Fruit fly (Drosophila melanogaster) whole organism, adult: Measurements from ENCODE around the gene CG44008.
A peak's percentile ranks its signal among the peaks of the same experiment; 100 is the strongest.

Experiments used
- CG11617 ChIP-seq: fragments of 200-800 bp; sonication (Bioruptor generic); optimal IDR thresholded peaks from 2 replicates; lab custom pipeline; 2017; ENCODE audit warnings: mild to moderate bottlenecking, missing biosample characterization, missing genetic modification reagents, missing genetic modification characterization
- CG12768 ChIP-seq: fragments of 200-800 bp; sonication (Bioruptor generic); optimal IDR thresholded peaks from 2 replicates; lab custom pipeline; 2017; ENCODE audit warnings: missing biosample characterization, missing genetic modification characterization, mild to moderate bottlenecking, moderate library complexity, missing genetic modification reagents
- CG14711 ChIP-seq: fragments of 200-800 bp; sonication (Bioruptor generic); optimal IDR thresholded peaks from 2 replicates; lab custom pipeline; 2018; ENCODE audit warnings: missing biosample characterization, mild to moderate bottlenecking, missing genetic modification characterization, moderate library complexity
- CG1620 ChIP-seq: fragments of 200-800 bp; sonication (Bioruptor generic); optimal IDR thresholded peaks from 2 replicates; lab custom pipeline; 2016; ENCODE audit warnings: missing biosample characterization, missing genetic modification characterization
- CG33017 ChIP-seq: fragments of 200-800 bp; sonication (Bioruptor generic); optimal IDR thresholded peaks from 2 replicates; lab custom pipeline; 2018; ENCODE audit warnings: missing biosample characterization, mild to moderate bottlenecking, missing genetic modification characterization, moderate library complexity
- CG5204 ChIP-seq: fragments of 200-800 bp; sonication (Bioruptor generic); optimal IDR thresholded peaks from 2 replicates; lab custom pipeline; 2016; ENCODE audit warnings: missing biosample characterization, missing genetic modification characterization
- CG7045 ChIP-seq: fragments of 200-800 bp; sonication (Bioruptor generic); optimal IDR thresholded peaks from 2 replicates; lab custom pipeline; 2017; ENCODE audit warnings: missing biosample characterization, mild to moderate bottlenecking, missing genetic modification characterization
- CG7101 ChIP-seq: fragments of 200-800 bp; sonication (Bioruptor generic); optimal IDR thresholded peaks from 2 replicates; lab custom pipeline; 2018; ENCODE audit warnings: missing biosample characterization, mild to moderate bottlenecking, missing genetic modification characterization, moderate library complexity
- Clk ChIP-seq: fragments of 200-800 bp; sonication (Bioruptor generic); optimal IDR thresholded peaks from 2 replicates; lab custom pipeline; 2017; ENCODE audit warnings: missing biosample characterization, missing genetic modification characterization
- Crg-1 ChIP-seq: fragments of 200-800 bp; sonication (Bioruptor generic); optimal IDR thresholded peaks from 2 replicates; lab custom pipeline; 2016; ENCODE audit warnings: missing biosample characterization, missing genetic modification characterization
- Hr96 ChIP-seq: fragments of 200-800 bp; sonication (Bioruptor generic); optimal IDR thresholded peaks from 2 replicates; lab custom pipeline; 2016; ENCODE audit warnings: missing biosample characterization, missing genetic modification characterization
- Mnt ChIP-seq: fragments of 200-800 bp; sonication (Bioruptor generic); optimal IDR thresholded peaks from 2 replicates; lab custom pipeline; 2016; ENCODE audit warnings: missing biosample characterization, mild to moderate bottlenecking, missing genetic modification characterization
- bab1 ChIP-seq: fragments of 200-800 bp; sonication (Bioruptor generic); optimal IDR thresholded peaks from 3 replicates; lab custom pipeline; 2019; ENCODE audit warnings: missing biosample characterization, mild to moderate bottlenecking, missing genetic modification characterization, moderate library complexity
- cic ChIP-seq: fragments of 200-800 bp; sonication (Bioruptor generic); optimal IDR thresholded peaks from 2 replicates; lab custom pipeline; 2017; ENCODE audit warnings: missing biosample characterization, mild to moderate bottlenecking, missing genetic modification characterization, moderate library complexity
- cnc ChIP-seq, 2 experiments: fragments of >200 bp; optimal IDR thresholded peaks; 2 replicates each; lab custom pipeline; 2017
- kay ChIP-seq: fragments of 200-800 bp; sonication (Bioruptor generic); peaks from one replicate; lab custom pipeline; 2016; ENCODE audit warnings: missing biosample characterization, missing genetic modification characterization, borderline replicate concordance
- ovo ChIP-seq: fragments of 200-800 bp; sonication (Bioruptor generic); optimal IDR thresholded peaks from 2 replicates; lab custom pipeline; 2016; ENCODE audit warnings: missing biosample characterization, missing genetic modification characterization
- pad ChIP-seq: fragments of 200-800 bp; sonication (Bioruptor generic); optimal IDR thresholded peaks from 3 replicates; lab custom pipeline; 2017; ENCODE audit warnings: missing biosample characterization, missing genetic modification characterization, mild to moderate bottlenecking, moderate library complexity, missing genetic modification reagents
- tj ChIP-seq: fragments of 200-800 bp; sonication (Bioruptor generic); optimal IDR thresholded peaks from 3 replicates; lab custom pipeline; 2017; ENCODE audit warnings: missing biosample characterization, mild to moderate bottlenecking, missing genetic modification characterization, moderate library complexity
- toe ChIP-seq: fragments of 200-800 bp; sonication (Bioruptor generic); optimal IDR thresholded peaks from 2 replicates; lab custom pipeline; 2016; ENCODE audit warnings: missing biosample characterization, missing genetic modification characterization

Gene CG44008

DNA sequence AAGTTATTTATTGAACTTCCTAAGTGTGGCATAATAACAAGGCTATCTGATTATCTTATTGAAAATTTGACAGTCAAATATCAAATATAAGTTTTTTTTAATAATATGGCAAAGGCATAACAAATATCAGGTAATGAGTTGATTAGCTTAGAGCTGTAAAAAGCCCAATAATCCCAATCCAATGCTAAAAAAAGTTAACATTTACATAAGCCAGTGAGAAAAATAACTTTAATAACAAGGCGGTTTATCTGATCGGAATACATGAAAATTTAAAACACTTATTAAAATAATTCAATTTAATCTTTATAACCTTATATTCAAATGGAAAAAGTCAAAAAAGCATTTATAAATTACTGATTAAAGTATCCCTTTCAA, 33.9 kb downstream of the CG44008 start:
- no peak for TF ChIP-seq ovo
- TF ChIP-seq toe (GFP tag; lab: Kevin White, UChicago): peak; percentile 32

DNA sequence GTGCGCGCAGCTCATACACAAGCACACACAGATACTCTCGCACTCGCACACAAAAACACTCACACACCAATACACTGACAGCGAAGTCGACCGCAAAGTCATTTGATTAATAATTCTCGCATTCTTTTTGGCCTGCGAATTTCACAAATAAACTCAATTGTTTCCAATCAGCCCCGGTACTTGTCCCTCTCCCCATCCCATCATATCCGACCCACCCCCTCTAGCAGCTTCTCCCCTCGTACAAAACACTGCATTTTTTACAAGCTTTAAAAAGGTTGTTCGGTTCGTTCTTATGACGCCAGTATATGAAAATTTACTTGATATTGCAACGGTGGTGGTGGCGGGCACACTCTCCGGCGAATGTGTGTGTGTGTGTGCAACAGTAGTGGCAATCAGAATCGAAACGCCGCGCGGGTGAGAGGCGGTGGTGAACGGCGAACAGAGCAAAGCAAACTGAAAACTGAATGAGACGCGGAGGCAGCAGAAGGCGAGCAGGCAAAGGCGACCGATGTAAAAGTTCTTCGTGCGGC, 34.5 kb downstream of the CG44008 start:
- TF ChIP-seq ovo: peak; percentile 49
- TF ChIP-seq tj: peak; percentile 44
- TF ChIP-seq Clk (GFP tag; lab: Kevin White, UChicago): peak; percentile 35
- TF ChIP-seq toe (GFP tag; lab: Kevin White, UChicago): no peak
- peak; percentile 49 for TF ChIP-seq CG12768 (GFP tag; lab: Kevin White, UChicago)
- TF ChIP-seq CG14711 (tag; lab: Kevin White, UChicago): peak; percentile 5
- TF ChIP-seq pad (GFP tag; lab: Kevin White, UChicago): peak; percentile 62
- no peak for TF ChIP-seq CG1620 (GFP tag; lab: Kevin White, UChicago)
- no peak for TF ChIP-seq CG5204
- peak; percentile 22 for TF ChIP-seq bab1 (GFP tag; lab: Kevin White, UChicago)
- TF ChIP-seq Hr96 (GFP tag; lab: Kevin White, UChicago): peak; percentile 43
- TF ChIP-seq Mnt: peak; percentile 56
- peak; percentile 23 for TF ChIP-seq CG11617
- TF ChIP-seq cnc (optimal IDR thresholded peaks at IDR 0.05; lab: Kevin White, UChicago): no peak
- TF ChIP-seq Crg-1 (GFP tag; lab: Kevin White, UChicago): no peak
- TF ChIP-seq CG7045 (GFP tag; lab: Kevin White, UChicago): no peak
- peak; percentile 15 for TF ChIP-seq CG33017
- TF ChIP-seq cic (GFP tag; lab: Kevin White, UChicago): peak; percentile 96
- TF ChIP-seq kay: peak; percentile 15
- TF ChIP-seq CG7101: peak; percentile 28

DNA sequence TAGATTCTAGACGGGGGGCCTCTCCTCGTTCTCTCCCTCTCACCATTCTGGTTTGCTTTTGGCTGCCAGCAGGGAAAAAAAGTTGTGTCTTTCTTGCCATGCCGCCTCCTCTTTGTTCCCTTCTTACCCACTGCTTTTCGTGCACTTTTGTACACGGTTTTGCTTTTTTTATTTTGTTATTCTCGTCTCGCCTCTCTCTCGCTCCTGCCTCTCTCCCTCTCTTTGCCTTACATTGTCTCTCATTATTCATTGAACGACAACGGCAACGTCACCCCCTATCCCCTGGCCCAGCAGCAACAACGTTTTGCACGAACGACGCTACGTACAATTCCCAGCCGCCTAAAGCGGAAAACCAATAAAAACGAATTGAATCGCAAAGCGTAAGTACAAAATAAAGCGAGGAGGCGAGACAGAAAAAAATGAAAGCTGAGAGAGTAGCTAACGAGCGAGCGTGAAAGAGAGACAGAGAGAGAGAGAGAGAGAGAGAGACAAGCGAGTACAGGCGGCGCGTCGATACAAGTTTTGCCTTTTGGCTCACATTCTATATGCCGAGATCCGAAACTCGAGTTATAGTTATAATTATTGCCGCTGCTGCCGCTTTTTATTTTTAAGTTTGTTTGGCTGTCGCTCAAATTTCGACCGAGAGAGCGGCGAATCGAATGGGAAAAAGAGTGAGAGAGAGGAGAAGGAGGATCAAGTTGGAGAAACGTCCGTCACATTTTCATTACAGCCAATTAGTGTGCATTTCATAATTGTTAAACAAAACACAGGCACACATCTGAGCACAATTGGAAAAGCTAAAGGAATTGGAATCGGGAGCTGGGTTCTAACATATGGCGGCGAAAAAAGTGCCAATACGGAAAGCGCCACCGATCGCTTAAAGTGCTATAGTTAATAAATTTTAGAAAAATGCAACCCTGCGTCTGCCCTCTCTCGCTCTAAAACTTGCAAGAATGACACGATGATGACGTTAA, 35.3 kb downstream of the CG44008 start:
- TF ChIP-seq CG12768 (GFP tag; lab: Kevin White, UChicago) (peak; percentile 84), CG33017 (peak; percentile 69), CG7101 (peak; percentile 30), CG11617 (peak; percentile 9), CG1620 (GFP tag; lab: Kevin White, UChicago) (no peak), pad (GFP tag; lab: Kevin White, UChicago) (peak; percentile 17), kay (no peak), tj (peak; percentile 54), Clk (GFP tag; lab: Kevin White, UChicago) (peak; percentile 17), CG7045 (GFP tag; lab: Kevin White, UChicago) (peak; percentile 55), Mnt (peak; percentile 78), cic (GFP tag; lab: Kevin White, UChicago) (peak; percentile 93), bab1 (GFP tag; lab: Kevin White, UChicago) (peak; percentile 41), toe (GFP tag; lab: Kevin White, UChicago) (peak; percentile 23), CG14711 (tag; lab: Kevin White, UChicago) (peak; percentile 28), Hr96 (GFP tag; lab: Kevin White, UChicago) (peak; percentile 66), ovo (no peak), CG5204 (no peak), Crg-1 (GFP tag; lab: Kevin White, UChicago) (no peak), cnc (optimal IDR thresholded peaks at IDR 0.05; lab: Kevin White, UChicago) (no peak)

DNA sequence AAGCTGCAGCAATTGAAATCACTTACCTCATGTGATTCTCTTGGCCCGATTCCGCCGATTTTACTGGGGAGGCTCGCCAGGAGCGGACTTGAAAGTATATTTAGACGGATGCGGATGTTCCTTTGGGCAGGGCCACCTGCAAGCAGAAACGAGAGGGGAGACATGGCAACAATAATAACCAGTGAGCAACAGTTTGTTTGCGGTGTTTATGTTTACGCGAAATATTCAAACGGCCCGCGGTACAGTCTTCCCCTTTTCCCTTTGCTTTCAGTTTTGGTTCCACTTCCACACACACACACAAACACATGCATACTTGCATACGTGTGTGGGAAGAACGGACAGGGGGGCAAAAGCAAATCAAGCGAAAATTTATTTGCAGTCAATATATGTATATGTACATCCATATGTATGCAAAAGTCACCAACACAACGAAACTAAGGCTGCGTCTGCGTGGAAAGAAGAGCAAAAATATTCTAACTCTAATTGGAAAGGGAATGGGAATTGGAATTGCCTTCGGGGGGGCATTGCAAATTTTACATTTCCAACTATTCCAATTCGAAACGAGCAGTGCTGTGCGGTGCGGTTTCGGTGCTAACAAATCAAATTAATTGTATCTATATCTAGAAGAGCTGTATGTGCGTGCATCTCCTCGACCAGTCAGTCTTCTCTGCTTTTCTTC, 36.1 kb downstream of the CG44008 start:
- TF ChIP-seq Hr96 (GFP tag; lab: Kevin White, UChicago): no peak
- peak; percentile 81 for TF ChIP-seq pad (GFP tag; lab: Kevin White, UChicago)
- TF ChIP-seq toe (GFP tag; lab: Kevin White, UChicago): no peak
- no peak for TF ChIP-seq CG11617
- TF ChIP-seq ovo: no peak
- no peak for TF ChIP-seq CG14711 (tag; lab: Kevin White, UChicago)
- peak; percentile 38 for TF ChIP-seq CG5204
- TF ChIP-seq cic (GFP tag; lab: Kevin White, UChicago): no peak
- TF ChIP-seq CG33017: no peak
- peak; percentile 14 for TF ChIP-seq Clk (GFP tag; lab: Kevin White, UChicago)

DNA sequence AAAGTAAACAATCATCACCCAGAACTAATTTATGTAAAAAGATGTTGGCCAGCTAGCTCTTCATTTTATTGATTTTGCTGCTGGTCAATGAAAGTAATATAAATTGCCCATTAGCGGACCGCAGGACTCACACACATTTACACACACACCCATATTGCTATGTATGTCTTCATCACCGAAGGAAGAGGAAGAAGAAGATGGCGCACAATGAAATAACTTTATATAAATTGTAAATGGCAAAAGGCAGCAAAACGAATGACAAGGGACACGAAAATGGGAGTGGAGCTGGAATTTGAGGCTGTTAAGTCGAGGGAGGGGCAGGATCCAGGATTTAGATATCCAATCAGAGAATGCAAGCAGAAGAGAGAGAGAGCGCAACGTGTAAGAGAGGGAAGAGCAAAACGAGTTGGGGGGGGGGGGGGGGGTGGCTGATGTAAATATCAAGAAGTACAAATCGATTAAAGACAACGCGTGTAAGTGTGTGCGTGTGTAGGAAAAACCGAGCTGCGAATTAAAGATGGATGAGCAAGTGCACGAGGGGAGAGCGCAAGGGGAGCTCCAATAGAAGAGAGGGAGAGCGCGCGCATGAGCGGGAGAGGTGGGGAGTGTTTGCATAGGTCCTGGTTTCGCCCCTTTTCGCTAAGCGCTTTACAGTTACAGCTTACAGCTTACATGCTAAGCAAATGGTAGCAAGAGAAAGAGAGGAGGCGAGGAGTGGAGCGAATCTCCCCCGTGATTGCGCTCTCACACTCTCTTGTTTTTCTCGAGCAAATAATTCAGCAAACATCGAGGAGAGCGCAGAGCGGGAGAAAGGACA, 37.8 kb downstream of the CG44008 start:
- TF ChIP-seq pad (GFP tag; lab: Kevin White, UChicago): peak; percentile 93
- no peak for TF ChIP-seq ovo

DNA sequence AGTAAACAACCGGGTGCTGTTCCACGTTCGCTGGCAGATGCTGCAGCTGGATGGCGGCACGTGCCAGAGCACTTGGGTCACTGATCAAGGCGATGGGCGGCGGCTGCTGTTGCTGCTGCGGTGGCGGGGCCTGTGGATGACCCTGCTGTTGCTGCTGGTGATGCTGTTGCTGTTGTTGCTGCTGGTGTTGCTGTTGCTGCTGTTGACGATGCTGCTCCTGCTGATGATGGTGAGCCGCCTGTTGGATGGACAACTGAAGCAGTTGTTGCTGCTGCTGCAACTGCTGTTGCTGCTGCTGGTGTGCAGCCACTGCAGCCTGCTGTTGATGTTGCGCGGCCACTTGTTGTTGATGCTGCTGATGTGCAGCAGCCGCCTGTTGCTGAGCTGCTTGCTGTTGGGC, 45.1 kb downstream of the CG44008 start:
- TF ChIP-seq CG14711 (tag; lab: Kevin White, UChicago) (no peak), CG12768 (GFP tag; lab: Kevin White, UChicago) (no peak), kay (no peak), bab1 (GFP tag; lab: Kevin White, UChicago) (no peak), CG7101 (no peak), CG11617 (no peak), Mnt (no peak)
